Worm (Caenorhabditis elegans) whole organism, young adult: ENCODE measurements around the gene rnp-4.

Experiments used
- B0035.1 ChIP-seq: sonication (generic microtip); optimal IDR thresholded peaks from 2 replicates; lab custom pipeline; 2016; ENCODE audit warnings: missing genetic modification characterization, mild to moderate bottlenecking, missing compliant biosample characterization, missing genotype, missing genetic modification reagents
- B0261.1 ChIP-seq: sonication (generic microtip); optimal IDR thresholded peaks from 2 replicates; lab custom pipeline; 2016; ENCODE audit warnings: mild to moderate bottlenecking, missing genetic modification characterization, moderate library complexity, missing compliant biosample characterization
- C17E4.6 ChIP-seq: fragments of 200-800 bp; sonication (Bioruptor generic); IDR thresholded peaks from 2 replicates; pipeline ENCODE4 v1.3.6; 2022; ENCODE audit warnings: missing genetic modification reagents, missing genetic modification characterization, missing compliant biosample characterization
- D2030.7 ChIP-seq: fragments of 200-800 bp; sonication (Bioruptor generic); IDR thresholded peaks from 2 replicates; pipeline ENCODE4 v1.3.6; 2022; ENCODE audit warnings: missing genetic modification reagents, missing genetic modification characterization, missing compliant biosample characterization
- F10E7.11 ChIP-seq: sonication (generic microtip); optimal IDR thresholded peaks from 2 replicates; lab custom pipeline; 2017; ENCODE audit warnings: mild to moderate bottlenecking, missing genetic modification characterization, moderate library complexity, missing compliant biosample characterization
- F37B4.10 ChIP-seq: fragments of 200-800 bp; sonication (Bioruptor generic); IDR thresholded peaks from 2 replicates; pipeline ENCODE4 v1.3.6; 2022; ENCODE audit warnings: missing genetic modification characterization, missing compliant biosample characterization
- F39B2.1 ChIP-seq: fragments of 200-800 bp; sonication (Bioruptor generic); IDR thresholded peaks from 2 replicates; pipeline ENCODE4 v1.3.6; 2022; ENCODE audit warnings: missing genetic modification reagents, missing genetic modification characterization, missing compliant biosample characterization
- F52B5.7 ChIP-seq: sonication (generic microtip); optimal IDR thresholded peaks from 2 replicates; lab custom pipeline; 2016; ENCODE audit warnings: mild to moderate bottlenecking, missing genetic modification characterization, missing compliant biosample characterization
- K11D2.4 ChIP-seq: fragments of 200-800 bp; sonication (Bioruptor generic); IDR thresholded peaks from 2 replicates; pipeline ENCODE4 v1.3.6; 2022; ENCODE audit warnings: missing genetic modification reagents, missing genetic modification characterization, missing compliant biosample characterization
- ZK185.1 ChIP-seq: sonication (generic microtip); optimal IDR thresholded peaks from 2 replicates; lab custom pipeline; 2016; ENCODE audit warnings: mild to moderate bottlenecking, missing genetic modification characterization, missing compliant biosample characterization; ENCODE audit not compliant: poor library complexity, severe bottlenecking
- ama-1 ChIP-seq, 3 experiments: fragments of 150-350 bp in 1 of 3; sonication (generic microtip) in 2 of 3; optimal IDR thresholded peaks; 2 replicates each; lab custom pipeline; 2014 to 2018; ENCODE audit warnings: missing biosample characterization in 2 of 3, missing genetic modification characterization in 2 of 3, missing genetic modification reagents in 2 of 3
- attf-5 ChIP-seq: fragments of 200-800 bp; sonication (Bioruptor generic); optimal IDR thresholded peaks from 2 replicates; lab custom pipeline; 2018; ENCODE audit warnings: mild to moderate bottlenecking, missing genetic modification characterization, missing compliant biosample characterization
- attf-6 ChIP-seq: fragments of 200-800 bp; sonication (Bioruptor generic); IDR thresholded peaks from 2 replicates; pipeline ENCODE4 v1.3.6; 2022; ENCODE audit warnings: missing genetic modification reagents, missing genetic modification characterization, missing compliant biosample characterization
- ceh-100 ChIP-seq: fragments of 200-800 bp; sonication (Bioruptor generic); IDR thresholded peaks from 2 replicates; pipeline ENCODE4 v1.3.6; 2022; ENCODE audit warnings: missing genetic modification reagents, missing genetic modification characterization, missing compliant biosample characterization
- ceh-91 ChIP-seq: fragments of 200-800 bp; sonication (Bioruptor generic); IDR thresholded peaks from 2 replicates; pipeline ENCODE4 v1.3.6; 2022; ENCODE audit warnings: missing genetic modification reagents, missing genetic modification characterization, missing compliant biosample characterization
- chd-7 ChIP-seq: sonication (generic microtip); optimal IDR thresholded peaks from 2 replicates; lab custom pipeline; 2016; ENCODE audit warnings: mild to moderate bottlenecking, missing genetic modification characterization, moderate library complexity, missing compliant biosample characterization
- dpff-1 ChIP-seq: sonication (generic microtip); optimal IDR thresholded peaks from 2 replicates; lab custom pipeline; 2017; ENCODE audit warnings: mild to moderate bottlenecking, missing genetic modification characterization, missing compliant biosample characterization
- ekl-4 ChIP-seq: fragments of 200-800 bp; sonication (Bioruptor generic); IDR thresholded peaks from 2 replicates; pipeline ENCODE4 v1.3.6; 2022; ENCODE audit warnings: missing genetic modification reagents, missing genetic modification characterization, missing compliant biosample characterization
- gei-17 ChIP-seq: fragments of 200-800 bp; sonication (Bioruptor generic); optimal IDR thresholded peaks from 2 replicates; lab custom pipeline; 2018; ENCODE audit warnings: mild to moderate bottlenecking, missing genetic modification characterization, missing compliant biosample characterization
- hmg-1.2 ChIP-seq: fragments of 200-800 bp; sonication (Bioruptor generic); IDR thresholded peaks from 2 replicates; pipeline ENCODE4 v1.3.6; 2022; ENCODE audit warnings: missing genetic modification reagents, missing genetic modification characterization, missing compliant biosample characterization
- hrde-1 ChIP-seq: sonication (generic microtip); optimal IDR thresholded peaks from 2 replicates; lab custom pipeline; 2016; ENCODE audit warnings: missing genetic modification characterization, mild to moderate bottlenecking, missing compliant biosample characterization, moderate library complexity, missing genotype, missing genetic modification reagents, borderline replicate concordance
- hsf-1 ChIP-seq: fragments of 200-800 bp; sonication (Bioruptor generic); IDR thresholded peaks from 2 replicates; pipeline ENCODE4 v1.3.6; 2022; ENCODE audit warnings: missing genetic modification reagents, missing genetic modification characterization, missing compliant biosample characterization
- lin-26 ChIP-seq: fragments of 200-800 bp; sonication (Bioruptor generic); IDR thresholded peaks from 2 replicates; pipeline ENCODE4 v1.3.6; 2022; ENCODE audit warnings: missing genetic modification reagents, missing genetic modification characterization, missing compliant biosample characterization
- lin-35 ChIP-seq, 3 experiments: fragments of 150-350 bp in 2 of 3; sonication (generic microtip) in 1 of 3; optimal IDR thresholded peaks; 2 replicates each; lab custom pipeline; 2014 to 2018; ENCODE audit warnings: missing biosample characterization in 3 of 3, missing genetic modification characterization in 3 of 3, missing genetic modification reagents in 3 of 3
- lir-1 ChIP-seq: fragments of 200-800 bp; sonication (Bioruptor generic); conservative IDR thresholded peaks from 2 replicates; pipeline ENCODE4 v1.3.6; 2022; ENCODE audit warnings: missing genetic modification reagents, missing genetic modification characterization, missing compliant biosample characterization
- mel-28 ChIP-seq: sonication (generic microtip); optimal IDR thresholded peaks from 2 replicates; lab custom pipeline; 2016; ENCODE audit warnings: borderline replicate concordance, mild to moderate bottlenecking, missing genetic modification characterization, missing compliant biosample characterization
- mxl-1 ChIP-seq: sonication (generic microtip); optimal IDR thresholded peaks from 2 replicates; lab custom pipeline; 2016; ENCODE audit warnings: missing genetic modification characterization, missing compliant biosample characterization
- nfya-1 ChIP-seq: sonication (generic microtip); optimal IDR thresholded peaks from 2 replicates; lab custom pipeline; 2017; ENCODE audit warnings: antibody characterized with exemption, missing compliant biosample characterization, missing genetic modification characterization, borderline replicate concordance; ENCODE audit not compliant: insufficient read depth
- nfya-2 ChIP-seq: fragments of 200-800 bp; sonication (Bioruptor generic); IDR thresholded peaks from 2 replicates; pipeline ENCODE4 v1.3.6; 2022; ENCODE audit warnings: missing genetic modification reagents, missing genetic modification characterization, missing compliant biosample characterization
- nhr-27 ChIP-seq: fragments of 200-800 bp; sonication (Bioruptor generic); optimal IDR thresholded peaks from 2 replicates; lab custom pipeline; 2018; ENCODE audit warnings: mild to moderate bottlenecking, missing genetic modification characterization, moderate library complexity, missing compliant biosample characterization
- rec-8 ChIP-seq, 2 experiments: sonication (generic microtip); optimal IDR thresholded peaks; 2 replicates each; lab custom pipeline; 2016; ENCODE audit warnings: mild to moderate bottlenecking in 2 of 2, missing genetic modification characterization in 2 of 2, missing genetic modification reagents in 2 of 2, missing genotype in 2 of 2, missing biosample characterization in 1 of 2, missing compliant biosample characterization in 1 of 2, moderate library complexity in 1 of 2
- repo-1 ChIP-seq: sonication (generic microtip); optimal IDR thresholded peaks from 2 replicates; lab custom pipeline; 2017; ENCODE audit warnings: mild to moderate bottlenecking, missing genetic modification characterization, missing compliant biosample characterization
- somi-1 ChIP-seq: fragments of 200-800 bp; sonication (Bioruptor generic); optimal IDR thresholded peaks from 2 replicates; lab custom pipeline; 2018; ENCODE audit warnings: mild to moderate bottlenecking, missing genetic modification characterization, missing compliant biosample characterization
- tbx-9 ChIP-seq: sonication (generic microtip); optimal IDR thresholded peaks from 2 replicates; lab custom pipeline; 2016; ENCODE audit warnings: borderline replicate concordance, missing genetic modification characterization, inconsistent platforms, missing compliant biosample characterization
- unc-130 ChIP-seq: sonication (generic microtip); optimal IDR thresholded peaks from 2 replicates; lab custom pipeline; 2016; ENCODE audit warnings: missing genetic modification reagents, missing genetic modification characterization, missing compliant biosample characterization
- unc-62 ChIP-seq: fragments of 150-350 bp; optimal IDR thresholded peaks from 2 replicates; lab custom pipeline; 2014; ENCODE audit warnings: missing biosample characterization, missing genetic modification reagents, missing genetic modification characterization
- xnd-1 ChIP-seq: sonication (generic microtip); optimal IDR thresholded peaks from 2 replicates; lab custom pipeline; 2016; ENCODE audit warnings: missing genotype, missing genetic modification reagents, missing genetic modification characterization, missing compliant biosample characterization
- zim-3 ChIP-seq: sonication (generic microtip); optimal IDR thresholded peaks from 2 replicates; lab custom pipeline; 2017; ENCODE audit warnings: mild to moderate bottlenecking, missing genetic modification characterization, moderate library complexity, missing compliant biosample characterization
- ztf-28 ChIP-seq: fragments of 200-800 bp; sonication (Bioruptor generic); IDR thresholded peaks from 2 replicates; pipeline ENCODE4 v1.3.6; 2022; ENCODE audit warnings: missing genetic modification reagents, missing genetic modification characterization, missing compliant biosample characterization
- ztf-3 ChIP-seq: fragments of 200-800 bp; sonication (Bioruptor generic); optimal IDR thresholded peaks from 2 replicates; lab custom pipeline; 2018; ENCODE audit warnings: mild to moderate bottlenecking, missing genetic modification characterization, missing compliant biosample characterization

rnp-4 gene

DNA sequence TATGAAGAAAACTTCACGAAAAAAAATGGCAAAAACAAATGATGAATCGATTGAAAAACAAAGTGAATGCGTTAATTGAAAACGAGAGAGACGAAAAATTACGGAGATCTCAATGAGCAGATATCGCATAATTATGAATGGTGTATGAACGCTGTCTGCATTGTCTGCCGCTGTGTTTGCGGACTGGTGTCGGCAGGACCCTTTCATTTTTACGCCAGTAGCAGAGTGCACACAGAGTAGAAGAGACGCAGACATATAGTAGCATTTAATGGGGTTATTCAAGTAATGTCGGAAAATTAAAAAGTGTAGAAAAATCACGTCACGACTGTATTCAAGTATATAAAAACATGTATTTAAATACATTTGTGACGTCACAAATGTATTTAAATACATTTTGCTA, 25.3 kb upstream of the rnp-4 start:
- TF ChIP-seq hmg-1.2 (GFP tag; lab: Robert Waterston, UW) = peak; percentile 69; the same call in 1 of the 2 replicates
- no peak for TF ChIP-seq ama-1 (optimal IDR thresholded peaks at IDR 0.05; lab: Kevin White, UChicago)
- no peak for TF ChIP-seq ama-1 (GFP tag; optimal IDR thresholded peaks at IDR 0.05; lab: Kevin White, UChicago)

DNA sequence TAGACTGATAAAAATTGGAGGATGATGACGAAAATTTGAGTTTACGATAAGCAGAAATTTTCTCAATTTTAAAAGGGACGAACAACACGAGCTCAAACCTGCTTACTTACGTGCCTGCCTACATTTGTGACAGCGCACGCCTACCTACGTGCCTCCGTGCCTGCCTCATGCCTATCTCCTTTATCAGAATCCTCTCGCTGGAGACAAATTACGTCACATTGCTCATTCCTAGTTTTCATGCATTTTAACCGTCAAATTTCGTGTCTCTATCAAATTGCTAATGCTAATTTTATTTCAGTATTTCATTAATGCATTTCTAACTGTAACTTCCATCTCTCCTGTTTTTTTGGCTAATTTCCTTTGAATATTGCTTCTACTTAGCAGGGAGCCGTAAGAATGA, 24.7 kb upstream of the rnp-4 start, which contains the start of gene pals-27:
Gene pals-27 (plus strand): TSS at position 301 of the 400 bp plus-strand sequence.
- TF ChIP-seq mxl-1 = no peak
- TF ChIP-seq lir-1 = no peak
- TF ChIP-seq ztf-3 (GFP tag; lab: Kevin White, UChicago) = no peak
- TF ChIP-seq ceh-100 (GFP tag; lab: Robert Waterston, UW) = no peak
- no peak for TF ChIP-seq zim-3
- no peak for TF ChIP-seq unc-130 (GFP tag; lab: Kevin White, UChicago)
- TF ChIP-seq dpff-1 (tag; lab: Kevin White, UChicago) = no peak
- no peak for TF ChIP-seq B0035.1 (tag; lab: Kevin White, UChicago)
- TF ChIP-seq repo-1 = no peak
- no peak for TF ChIP-seq xnd-1 (tag; lab: Kevin White, UChicago)
- TF ChIP-seq lin-35 (GFP tag; optimal IDR thresholded peaks at IDR 0.05; lab: Kevin White, UChicago) = no peak
- TF ChIP-seq F37B4.10 (GFP tag; lab: Robert Waterston, UW) = no peak
- no peak for TF ChIP-seq F10E7.11
- TF ChIP-seq B0261.1 = no peak
- no peak for TF ChIP-seq attf-6
- no peak for TF ChIP-seq somi-1 (GFP tag; lab: Kevin White, UChicago)
- no peak for TF ChIP-seq chd-7 (tag; lab: Kevin White, UChicago)
- no peak for TF ChIP-seq F52B5.7

DNA sequence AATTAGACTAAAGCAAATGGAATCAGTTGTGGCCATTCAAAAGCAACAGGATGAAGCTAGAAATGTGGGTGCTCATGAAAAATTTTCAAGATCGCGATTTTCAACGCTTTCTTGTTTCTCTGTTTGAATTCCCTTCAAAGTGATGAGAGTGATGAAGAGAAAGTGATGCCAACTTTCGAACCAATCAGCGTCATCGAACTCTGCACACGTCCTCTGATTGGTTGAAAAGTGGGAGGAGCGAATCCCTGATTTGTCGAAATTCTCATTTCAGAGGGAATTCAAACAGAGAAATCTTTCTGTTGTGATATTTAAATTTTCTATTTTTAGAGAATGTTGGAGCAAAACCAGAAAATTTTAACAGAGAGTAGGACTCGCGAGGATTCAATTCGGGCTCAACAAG, 24.0 kb upstream of the rnp-4 start:
- TF ChIP-seq tbx-9 (tag; lab: Kevin White, UChicago) (no peak), B0261.1 (no peak), hrde-1 (no peak), ZK185.1 (tag; lab: Kevin White, UChicago) (no peak), nfya-2 (GFP tag; lab: Robert Waterston, UW) (no peak), lin-35 (GFP tag; optimal IDR thresholded peaks at IDR 0.05; lab: Kevin White, UChicago) (no peak), hsf-1 (GFP tag; lab: Robert Waterston, UW) (no peak), ekl-4 (GFP tag; lab: Robert Waterston, UW) (no peak), unc-62 (no peak), lin-26 (GFP tag; lab: Robert Waterston, UW) (no peak), zim-3 (no peak)

DNA sequence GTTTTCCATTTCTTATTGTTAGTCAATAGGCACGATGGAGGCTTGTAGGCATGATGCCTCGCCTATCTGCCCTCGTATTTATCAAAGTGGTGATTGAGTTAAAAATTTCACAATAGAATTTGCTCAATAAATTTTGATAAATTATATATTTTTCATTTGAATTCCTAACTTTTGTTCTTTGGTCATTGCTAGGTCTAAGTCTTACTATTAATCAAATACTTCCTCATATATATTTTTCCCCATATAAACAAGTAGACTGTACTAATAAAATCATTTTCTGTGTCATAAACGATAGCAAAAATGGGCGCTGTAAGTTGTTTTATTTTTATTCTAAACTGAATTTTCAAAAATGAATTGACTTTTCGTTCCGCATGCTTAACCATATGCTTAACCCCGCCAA, 21.6 kb upstream of the rnp-4 start, which contains the start of gene pals-28:
Gene pals-28 (plus strand): TSS at position 301 of the 400 bp plus-strand sequence.
- TF ChIP-seq ceh-91 (GFP tag; lab: Robert Waterston, UW) (no peak), ztf-28 (GFP tag; lab: Robert Waterston, UW) (no peak), C17E4.6 (GFP tag; lab: Robert Waterston, UW) (no peak), xnd-1 (tag; lab: Kevin White, UChicago) (no peak), attf-5 (GFP tag; lab: Kevin White, UChicago) (no peak), nfya-1 (tag; lab: Kevin White, UChicago) (no peak), ekl-4 (GFP tag; lab: Robert Waterston, UW) (no peak), F39B2.1 (GFP tag; lab: Robert Waterston, UW) (no peak), D2030.7 (no peak), K11D2.4 (GFP tag; lab: Robert Waterston, UW) (no peak), mel-28 (no peak), nhr-27 (tag; lab: Kevin White, UChicago) (no peak), rec-8 (tag; optimal IDR thresholded peaks at IDR 0.05; lab: Kevin White, UChicago) (no peak), gei-17 (GFP tag; lab: Kevin White, UChicago) (no peak)
